Fruit fly (Drosophila melanogaster) Kc167 (cell line): ENCODE results near the gene gry.

Experiments used
- Myc ChIP-seq: fragments of >200 bp; optimal IDR thresholded peaks from 2 replicates; lab custom pipeline; 2017; ENCODE audit warnings: missing external identifiers
- Sin3A ChIP-seq: fragments of >200 bp; optimal IDR thresholded peaks from 2 replicates; lab custom pipeline; 2018; ENCODE audit warnings: missing external identifiers
- h ChIP-seq: fragments of >200 bp; optimal IDR thresholded peaks from 3 replicates; lab custom pipeline; 2018; ENCODE audit warnings: missing external identifiers
- insv ChIP-seq: fragments of >200 bp; optimal IDR thresholded peaks from 3 replicates; lab custom pipeline; 2018; ENCODE audit warnings: missing external identifiers
- psq ChIP-seq: fragments of >200 bp; optimal IDR thresholded peaks from 2 replicates; lab custom pipeline; 2017; ENCODE audit warnings: missing external identifiers
- ttk ChIP-seq: sonication (Bioruptor generic); optimal IDR thresholded peaks from 2 replicates; lab custom pipeline; 2017; ENCODE audit warnings: missing external identifiers

Gene gry

dm6 chr3L:3177872-3178271, 21.0 kb upstream of the gry start:
- no peak for TF ChIP-seq psq
- no peak for TF ChIP-seq h
- no peak for TF ChIP-seq ttk (lab: Kevin White, UChicago)
- TF ChIP-seq Myc (lab: Kevin White, UChicago), result no peak
- no peak for TF ChIP-seq Sin3A
- TF ChIP-seq insv, result no peak

- no peak for TF ChIP-seq insv
- no peak for TF ChIP-seq psq
- no peak for TF ChIP-seq Sin3A
- no peak for TF ChIP-seq Myc (lab: Kevin White, UChicago)
- TF ChIP-seq h, result no peak
- TF ChIP-seq ttk (lab: Kevin White, UChicago), result no peak
These were observed 20.3 kb upstream of the gry start, which contains the start of the genes MnM and Girdin for dm6 chr3L:3178530-3179096. MnM (minus strand) TSS chr3L:3178580. Girdin (plus strand) TSS chr3L:3178930.

- TF ChIP-seq Sin3A, result no peak
- no peak for TF ChIP-seq psq
- TF ChIP-seq h, result no peak
- TF ChIP-seq ttk (lab: Kevin White, UChicago), result no peak
- TF ChIP-seq Myc (lab: Kevin White, UChicago), result no peak
- TF ChIP-seq insv, result no peak
These were observed 19.4 kb upstream of the gry start for dm6 chr3L:3179474-3179873.

- TF ChIP-seq psq (no peak), h (no peak), Sin3A (no peak), insv (no peak)
These were observed 14.8 kb upstream of the gry start, which contains the start of gene CG42494 for dm6 chr3L:3184104-3184503. CG42494 (plus strand) TSS chr3L:3184404.

- no peak for TF ChIP-seq Sin3A
- no peak for TF ChIP-seq h
- no peak for TF ChIP-seq insv
- TF ChIP-seq Myc (lab: Kevin White, UChicago), result no peak
- TF ChIP-seq ttk (lab: Kevin White, UChicago), result no peak
- no peak for TF ChIP-seq psq
These were observed 12.5 kb upstream of the gry start, which contains the start of gene CG32284 for dm6 chr3L:3186364-3186763. CG32284 (plus strand) TSS chr3L:3186664.

- no peak for TF ChIP-seq ttk (lab: Kevin White, UChicago)
- TF ChIP-seq Myc (lab: Kevin White, UChicago), result no peak
These were observed 11.6 kb upstream of the gry start, which contains the start of gene CG14957 for dm6 chr3L:3187263-3187662. CG14957 (plus strand) TSS chr3L:3187563.

dm6 chr3L:3189647-3190046, 9.2 kb upstream of the gry start, which contains the start of the genes CG42525 and CG14958:
CG42525 (minus strand) TSS chr3L:3189747.
CG14958 (plus strand) TSS chr3L:3189978.
- TF ChIP-seq Sin3A, result no peak
- no peak for TF ChIP-seq insv
- no peak for TF ChIP-seq Myc (lab: Kevin White, UChicago)
- no peak for TF ChIP-seq ttk (lab: Kevin White, UChicago)
- no peak for TF ChIP-seq h
- TF ChIP-seq psq, result no peak

- TF ChIP-seq insv (no peak), Myc (lab: Kevin White, UChicago) (no peak), psq (no peak), Sin3A (no peak), h (no peak), ttk (lab: Kevin White, UChicago) (no peak)
These were observed 6.5 kb upstream of the gry start, which contains the start of gene CG14965 for dm6 chr3L:3192333-3192894. CG14965 (minus strand) TSS chr3L:3192491.

- no peak for TF ChIP-seq psq
- TF ChIP-seq Myc (lab: Kevin White, UChicago), result no peak
- no peak for TF ChIP-seq Sin3A
- TF ChIP-seq h, result no peak
- peak; percentile 70 for TF ChIP-seq insv
- no peak for TF ChIP-seq ttk (lab: Kevin White, UChicago)
These were observed 6.0 kb upstream of the gry start, which contains the start of gene Hsp83 for dm6 chr3L:3192912-3193311. Hsp83 (plus strand) TSS chr3L:3192969.

- TF ChIP-seq insv, result no peak
- TF ChIP-seq psq, result no peak
- no peak for TF ChIP-seq ttk (lab: Kevin White, UChicago)
- no peak for TF ChIP-seq Myc (lab: Kevin White, UChicago)
These were observed 4.8 kb upstream of the gry start for dm6 chr3L:3194059-3194458.

dm6 chr3L:3197464-3197863, 1.4 kb upstream of the gry start, which contains the start of gene CG14966:
CG14966 (minus strand) TSS chr3L:3197631.
- TF ChIP-seq insv, result no peak
- no peak for TF ChIP-seq Sin3A
- no peak for TF ChIP-seq ttk (lab: Kevin White, UChicago)
- no peak for TF ChIP-seq h
- TF ChIP-seq Myc (lab: Kevin White, UChicago), result no peak
- no peak for TF ChIP-seq psq

- TF ChIP-seq h, result no peak
- no peak for TF ChIP-seq ttk (lab: Kevin White, UChicago)
- TF ChIP-seq Sin3A, result no peak
- TF ChIP-seq Myc (lab: Kevin White, UChicago), result no peak
- TF ChIP-seq insv, result no peak
- TF ChIP-seq psq, result no peak
These were observed 4.2 kb downstream of the gry start, which contains the start of gene CG32271 for dm6 chr3L:3203062-3203461. CG32271 (minus strand) TSS chr3L:3203162.

dm6 chr3L:3204348-3204747, 5.5 kb downstream of the gry start, which contains the start of gene CG33159:
CG33159 (minus strand) TSS chr3L:3204448.
- TF ChIP-seq Sin3A (no peak), Myc (lab: Kevin White, UChicago) (no peak), ttk (lab: Kevin White, UChicago) (no peak)
